Fruit fly (Drosophila melanogaster) whole organism, pupa: Measurements from ENCODE around the gene Jon25Bii.

Experiments used
- CG10348 ChIP-seq: fragments of 200-800 bp; sonication (Bioruptor generic); IDR thresholded peaks from 2 replicates; pipeline ENCODE4 v1.3.6; 2022; ENCODE audit warnings: missing biosample characterization, missing genetic modification characterization
- CG12605 ChIP-seq: fragments of 200-800 bp; sonication (Bioruptor generic); IDR thresholded peaks from 2 replicates; pipeline ENCODE4 v1.3.6; 2022; ENCODE audit warnings: missing biosample characterization, missing genetic modification characterization
- CG13204 ChIP-seq: fragments of 200-800 bp; sonication (Bioruptor generic); optimal IDR thresholded peaks from 2 replicates; lab custom pipeline; 2018; ENCODE audit warnings: missing biosample characterization, mild to moderate bottlenecking, missing genetic modification characterization, moderate library complexity
- CG14655 ChIP-seq: fragments of 200-800 bp; sonication (Bioruptor generic); optimal IDR thresholded peaks from 3 replicates; lab custom pipeline; 2017; ENCODE audit warnings: mild to moderate bottlenecking, missing biosample characterization, missing genetic modification reagents, missing genetic modification characterization
- CG15710 ChIP-seq: fragments of 200-800 bp; sonication (Bioruptor generic); optimal IDR thresholded peaks from 2 replicates; lab custom pipeline; 2018; ENCODE audit warnings: missing biosample characterization, mild to moderate bottlenecking, missing genetic modification characterization, moderate library complexity
- CG17806 ChIP-seq: fragments of 200-800 bp; sonication (Bioruptor generic); optimal IDR thresholded peaks from 2 replicates; lab custom pipeline; 2018; ENCODE audit warnings: missing biosample characterization, mild to moderate bottlenecking, missing genetic modification characterization, moderate library complexity
- CG32121 ChIP-seq: fragments of 200-800 bp; sonication (Bioruptor generic); IDR thresholded peaks from 2 replicates; pipeline ENCODE4 v1.3.6; 2022; ENCODE audit warnings: missing biosample characterization, missing genetic modification characterization
- CG34367 ChIP-seq: fragments of 200-800 bp; sonication (Bioruptor generic); optimal IDR thresholded peaks from 2 replicates; lab custom pipeline; 2018; ENCODE audit warnings: missing biosample characterization, mild to moderate bottlenecking, missing genetic modification characterization
- CG4496 ChIP-seq: fragments of 200-800 bp; sonication (Bioruptor generic); IDR thresholded peaks from 3 replicates; pipeline ENCODE4 v1.3.6; 2022; ENCODE audit warnings: missing biosample characterization, missing genetic modification characterization
- CG8159 ChIP-seq: fragments of 200-800 bp; sonication (Bioruptor generic); optimal IDR thresholded peaks from 3 replicates; lab custom pipeline; 2018; ENCODE audit warnings: missing biosample characterization, mild to moderate bottlenecking, missing genetic modification characterization, moderate library complexity
- CG8301 ChIP-seq: fragments of 200-800 bp; sonication (Bioruptor generic); optimal IDR thresholded peaks from 2 replicates; lab custom pipeline; 2018; ENCODE audit warnings: missing biosample characterization, mild to moderate bottlenecking, missing genetic modification characterization
- CG9948 ChIP-seq: fragments of 200-800 bp; sonication (Bioruptor generic); optimal IDR thresholded peaks from 2 replicates; lab custom pipeline; 2018; ENCODE audit warnings: missing biosample characterization, mild to moderate bottlenecking, missing genetic modification characterization, moderate library complexity
- D1 ChIP-seq: fragments of 200-800 bp; sonication (Bioruptor generic); optimal IDR thresholded peaks from 2 replicates; lab custom pipeline; 2018; ENCODE audit warnings: missing biosample characterization, mild to moderate bottlenecking, missing genetic modification characterization, moderate library complexity
- EcR ChIP-seq: fragments of 200-800 bp; sonication (Bioruptor generic); optimal IDR thresholded peaks from 3 replicates; lab custom pipeline; 2019; ENCODE audit warnings: missing biosample characterization, missing genetic modification characterization, mild to moderate bottlenecking, moderate library complexity, missing genetic modification reagents
- Ets98B ChIP-seq: fragments of 200-800 bp; sonication (Bioruptor generic); IDR thresholded peaks from 2 replicates; pipeline ENCODE4 v1.3.6; 2022; ENCODE audit warnings: missing biosample characterization, missing genetic modification characterization
- Pif1A ChIP-seq: fragments of 200-800 bp; sonication (Bioruptor generic); optimal IDR thresholded peaks from 3 replicates; lab custom pipeline; 2016; ENCODE audit warnings: missing biosample characterization, missing genetic modification characterization
- Pif1B ChIP-seq: fragments of 200-800 bp; sonication (Bioruptor generic); optimal IDR thresholded peaks from 3 replicates; lab custom pipeline; 2016; ENCODE audit warnings: missing biosample characterization, missing genetic modification characterization
- Snoo ChIP-seq: fragments of 200-800 bp; sonication (Bioruptor generic); optimal IDR thresholded peaks from 3 replicates; lab custom pipeline; 2017; ENCODE audit warnings: missing biosample characterization, mild to moderate bottlenecking, missing genetic modification characterization, inconsistent platforms
- fd96Ca ChIP-seq: fragments of 200-800 bp; sonication (Bioruptor generic); IDR thresholded peaks from 3 replicates; pipeline ENCODE4 v1.3.6; 2022; ENCODE audit warnings: missing biosample characterization, missing genetic modification characterization
- gl ChIP-seq: fragments of 200-800 bp; sonication (Bioruptor generic); optimal IDR thresholded peaks from 2 replicates; lab custom pipeline; 2018; ENCODE audit warnings: missing biosample characterization, mild to moderate bottlenecking, missing genetic modification characterization
- rn ChIP-seq: fragments of 200-800 bp; sonication (Bioruptor generic); IDR thresholded peaks from 2 replicates; pipeline ENCODE4 v1.3.6; 2022; ENCODE audit warnings: missing biosample characterization, missing genetic modification characterization

Jon25Bii gene

DNA sequence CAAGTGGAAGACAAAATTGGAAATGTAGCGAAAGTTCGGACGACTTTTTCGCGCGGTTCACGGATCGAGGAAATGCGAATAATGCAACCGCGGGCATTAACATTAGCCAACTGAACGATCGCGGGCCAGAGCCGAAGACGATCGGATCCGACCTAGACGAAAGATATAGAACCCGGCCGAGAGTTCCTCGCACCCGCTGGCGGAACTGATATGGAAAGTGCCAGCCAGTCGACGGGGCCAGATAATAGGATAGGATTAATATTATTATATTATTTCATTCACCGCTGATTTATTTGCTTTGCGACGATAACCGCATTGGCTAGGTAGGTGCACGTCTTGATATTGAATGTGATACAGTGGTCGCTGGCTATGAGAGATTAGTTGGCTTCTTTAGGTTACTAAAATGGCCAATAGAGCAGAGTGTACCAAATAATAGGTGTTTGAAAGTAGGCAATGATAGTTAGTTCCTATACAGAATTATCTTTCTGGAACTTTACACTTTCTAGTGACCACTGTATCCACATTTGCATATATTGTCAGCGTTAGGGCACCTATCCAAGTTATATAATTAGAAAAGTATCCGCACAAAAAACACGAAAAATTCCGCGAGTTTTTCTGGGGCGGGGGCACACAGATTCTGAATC lies 46.6 kb upstream of the Jon25Bii start:
- TF ChIP-seq rn (GFP tag; lab: Robert Waterston, UW) (peak; percentile 83), fd96Ca (GFP tag; lab: Robert Waterston, UW) (peak; percentile 92), Ets98B (GFP tag; lab: Robert Waterston, UW) (peak; percentile 90), CG9948 (tag; lab: Kevin White, UChicago) (peak; percentile 53), CG32121 (GFP tag; lab: Robert Waterston, UW) (peak; percentile 87), gl (tag; lab: Kevin White, UChicago) (no peak), CG8301 (tag; lab: Kevin White, UChicago) (peak; percentile 78), CG8159 (peak; percentile 62), CG15710 (tag; lab: Kevin White, UChicago) (peak; percentile 52), Pif1B (GFP tag; lab: Kevin White, UChicago) (peak; percentile 65), CG13204 (GFP tag; lab: Kevin White, UChicago) (no peak), Snoo (tag; lab: Kevin White, UChicago) (peak; percentile 37), CG17806 (peak; percentile 48), CG12605 (GFP tag; lab: Robert Waterston, UW) (peak; percentile 60), CG4496 (GFP tag; lab: Robert Waterston, UW) (peak; percentile 87), EcR (GFP tag; lab: Kevin White, UChicago) (peak; percentile 80), CG10348 (peak; percentile 36; the same call in 1 of the 2 replicates), CG34367 (peak; percentile 54), D1 (tag; lab: Kevin White, UChicago) (no peak), CG14655 (GFP tag; lab: Kevin White, UChicago) (peak; percentile 84), Pif1A (GFP tag; lab: Kevin White, UChicago) (peak; percentile 68)
- TF ChIP-seq, all 21 proteins: peak for 18

DNA sequence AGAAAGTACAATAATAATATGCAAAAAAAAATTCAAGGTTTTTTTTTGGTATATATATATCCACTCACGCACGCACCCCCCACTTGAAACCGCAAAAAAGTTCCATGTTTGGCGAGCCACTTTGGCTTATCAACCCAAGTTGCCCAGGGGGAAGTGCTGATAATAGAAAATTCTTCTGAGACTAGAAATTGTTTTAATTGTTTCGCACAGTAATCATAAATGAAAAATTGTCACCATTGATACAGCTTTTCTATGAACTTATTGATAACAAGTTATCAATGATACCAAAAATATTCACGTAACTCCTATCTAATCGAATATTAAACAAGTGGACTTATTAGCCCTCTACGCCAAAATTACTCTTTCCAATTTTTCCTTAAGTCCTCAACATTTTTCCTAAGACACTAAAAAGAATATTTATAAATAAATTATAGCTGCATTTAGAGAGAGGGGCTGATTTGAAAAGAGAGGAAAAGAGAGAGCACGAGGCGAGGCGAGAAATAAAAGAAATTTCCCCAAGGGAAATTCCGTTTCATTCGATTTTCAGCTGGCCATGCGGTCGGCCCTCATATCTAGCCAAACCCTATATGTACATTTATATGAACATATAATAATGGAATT lies 45.7 kb upstream of the Jon25Bii start:
- no peak for TF ChIP-seq fd96Ca (GFP tag; lab: Robert Waterston, UW)
- no peak for TF ChIP-seq CG4496 (GFP tag; lab: Robert Waterston, UW)
- TF ChIP-seq Snoo (tag; lab: Kevin White, UChicago): no peak
- TF ChIP-seq CG14655 (GFP tag; lab: Kevin White, UChicago): no peak
- TF ChIP-seq Pif1B (GFP tag; lab: Kevin White, UChicago): no peak
- no peak for TF ChIP-seq CG8159
- no peak for TF ChIP-seq rn (GFP tag; lab: Robert Waterston, UW)
- TF ChIP-seq CG9948 (tag; lab: Kevin White, UChicago): no peak
- no peak for TF ChIP-seq D1 (tag; lab: Kevin White, UChicago)
- TF ChIP-seq EcR (GFP tag; lab: Kevin White, UChicago): no peak
- TF ChIP-seq Pif1A (GFP tag; lab: Kevin White, UChicago): no peak
- no peak for TF ChIP-seq CG12605 (GFP tag; lab: Robert Waterston, UW)
- TF ChIP-seq CG34367: no peak
- no peak for TF ChIP-seq gl (tag; lab: Kevin White, UChicago)
- no peak for TF ChIP-seq CG13204 (GFP tag; lab: Kevin White, UChicago)
- TF ChIP-seq CG8301 (tag; lab: Kevin White, UChicago): no peak
- no peak for TF ChIP-seq CG17806
- TF ChIP-seq CG15710 (tag; lab: Kevin White, UChicago): no peak
- no peak for TF ChIP-seq Ets98B (GFP tag; lab: Robert Waterston, UW)

DNA sequence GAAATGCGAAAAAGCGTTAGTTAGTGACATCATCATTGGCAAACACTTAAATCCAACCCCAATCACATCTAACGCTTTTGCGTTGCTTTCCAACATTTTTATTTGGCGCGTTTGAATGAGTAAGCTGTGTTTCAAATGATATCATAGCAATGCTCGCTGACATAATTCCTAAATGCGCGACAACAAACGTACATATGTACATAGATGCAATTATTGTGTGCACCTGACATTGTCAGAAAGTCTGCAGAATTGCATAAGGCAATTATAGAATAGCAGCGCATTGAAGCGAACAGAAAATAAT lies 45.3 kb upstream of the Jon25Bii start:
- no peak for TF ChIP-seq Pif1A (GFP tag; lab: Kevin White, UChicago)
- TF ChIP-seq D1 (tag; lab: Kevin White, UChicago): no peak
- no peak for TF ChIP-seq fd96Ca (GFP tag; lab: Robert Waterston, UW)
- no peak for TF ChIP-seq Pif1B (GFP tag; lab: Kevin White, UChicago)
- TF ChIP-seq CG32121 (GFP tag; lab: Robert Waterston, UW): no peak
- TF ChIP-seq CG12605 (GFP tag; lab: Robert Waterston, UW): no peak
- TF ChIP-seq CG10348: no peak
- TF ChIP-seq CG15710 (tag; lab: Kevin White, UChicago): no peak
- no peak for TF ChIP-seq rn (GFP tag; lab: Robert Waterston, UW)
- TF ChIP-seq CG9948 (tag; lab: Kevin White, UChicago): no peak
- TF ChIP-seq CG4496 (GFP tag; lab: Robert Waterston, UW): no peak
- no peak for TF ChIP-seq CG34367
- TF ChIP-seq CG14655 (GFP tag; lab: Kevin White, UChicago): no peak
- no peak for TF ChIP-seq EcR (GFP tag; lab: Kevin White, UChicago)
- no peak for TF ChIP-seq CG13204 (GFP tag; lab: Kevin White, UChicago)
- no peak for TF ChIP-seq CG8159

- TF ChIP-seq EcR (GFP tag; lab: Kevin White, UChicago) (peak; percentile 95), CG9948 (tag; lab: Kevin White, UChicago) (peak; percentile 99), D1 (tag; lab: Kevin White, UChicago) (peak; percentile 94), CG4496 (GFP tag; lab: Robert Waterston, UW) (peak; percentile 100), CG15710 (tag; lab: Kevin White, UChicago) (peak; percentile 98), Ets98B (GFP tag; lab: Robert Waterston, UW) (peak; percentile 100), CG32121 (GFP tag; lab: Robert Waterston, UW) (peak; percentile 99), CG10348 (peak; percentile 96), CG8301 (tag; lab: Kevin White, UChicago) (peak; percentile 100), gl (tag; lab: Kevin White, UChicago) (peak; percentile 98), Pif1A (GFP tag; lab: Kevin White, UChicago) (peak; percentile 99), CG13204 (GFP tag; lab: Kevin White, UChicago) (peak; percentile 96), fd96Ca (GFP tag; lab: Robert Waterston, UW) (peak; percentile 99), Pif1B (GFP tag; lab: Kevin White, UChicago) (peak; percentile 99), CG8159 (peak; percentile 99), rn (GFP tag; lab: Robert Waterston, UW) (peak; percentile 98), CG14655 (GFP tag; lab: Kevin White, UChicago) (peak; percentile 100), CG34367 (peak; percentile 99), CG17806 (peak; percentile 99), CG12605 (GFP tag; lab: Robert Waterston, UW) (peak; percentile 99), Snoo (tag; lab: Kevin White, UChicago) (peak; percentile 99)
Observed at dm6 chr2L:4997401-4998259, 44.7 kb upstream of the Jon25Bii start.
